Worm (Caenorhabditis elegans) whole organism, young adult: ENCODE results near the gene tmbi-4.

Source experiments
- D2030.7 ChIP-seq: fragments of 200-800 bp; sonication (Bioruptor generic); IDR thresholded peaks from 2 replicates; pipeline ENCODE4 v1.3.6; 2022; ENCODE audit warnings: missing genetic modification reagents, missing genetic modification characterization, missing compliant biosample characterization
- F23B12.7 ChIP-seq: sonication (generic microtip); optimal IDR thresholded peaks from 2 replicates; lab custom pipeline; 2017; ENCODE audit warnings: missing genetic modification characterization, mild to moderate bottlenecking, missing compliant biosample characterization, antibody characterized with exemption, moderate library complexity; ENCODE audit not compliant: insufficient read depth
- T26A5.8 ChIP-seq: sonication (generic microtip); optimal IDR thresholded peaks from 2 replicates; lab custom pipeline; 2016; ENCODE audit warnings: missing genetic modification characterization, missing compliant biosample characterization
- Y67H2A.10 ChIP-seq: fragments of 200-800 bp; sonication (Bioruptor generic); conservative IDR thresholded peaks from 2 replicates; pipeline ENCODE4 v1.3.6; 2022; ENCODE audit warnings: missing genetic modification reagents, missing genetic modification characterization, missing compliant biosample characterization
- Y79H2A.3 ChIP-seq: fragments of 200-800 bp; sonication (Bioruptor generic); conservative IDR thresholded peaks from 2 replicates; pipeline ENCODE4 v1.3.6; 2022; ENCODE audit warnings: missing genetic modification reagents, missing genetic modification characterization, missing compliant biosample characterization
- ZK185.1 ChIP-seq: sonication (generic microtip); optimal IDR thresholded peaks from 2 replicates; lab custom pipeline; 2016; ENCODE audit warnings: mild to moderate bottlenecking, missing genetic modification characterization, missing compliant biosample characterization; ENCODE audit not compliant: poor library complexity, severe bottlenecking
- akir-1 ChIP-seq: fragments of 200-800 bp; sonication (Bioruptor generic); optimal IDR thresholded peaks from 2 replicates; lab custom pipeline; 2018; ENCODE audit warnings: mild to moderate bottlenecking, missing genetic modification characterization, moderate library complexity, missing compliant biosample characterization
- athp-1 ChIP-seq: sonication (generic microtip); optimal IDR thresholded peaks from 2 replicates; lab custom pipeline; 2017; ENCODE audit warnings: mild to moderate bottlenecking, missing genetic modification characterization, missing compliant biosample characterization
- ceh-40 ChIP-seq: fragments of 200-800 bp; sonication (Bioruptor generic); IDR thresholded peaks from 2 replicates; pipeline ENCODE4 v1.3.6; 2022; ENCODE audit warnings: missing genetic modification characterization, missing compliant biosample characterization
- ceh-58 ChIP-seq: fragments of 200-800 bp; sonication (Bioruptor generic); IDR thresholded peaks from 2 replicates; pipeline ENCODE4 v1.3.6; 2022; ENCODE audit warnings: missing genetic modification characterization, missing compliant biosample characterization
- ceh-79 ChIP-seq: sonication (generic microtip); optimal IDR thresholded peaks from 2 replicates; lab custom pipeline; 2017; ENCODE audit warnings: mild to moderate bottlenecking, missing genetic modification characterization, missing compliant biosample characterization
- chd-7 ChIP-seq: sonication (generic microtip); optimal IDR thresholded peaks from 2 replicates; lab custom pipeline; 2016; ENCODE audit warnings: mild to moderate bottlenecking, missing genetic modification characterization, moderate library complexity, missing compliant biosample characterization
- die-1 ChIP-seq: sonication (generic microtip); optimal IDR thresholded peaks from 2 replicates; lab custom pipeline; 2016; ENCODE audit warnings: missing genotype, mild to moderate bottlenecking, missing genetic modification characterization, missing compliant biosample characterization
- dpl-1 ChIP-seq: fragments of 150-350 bp; optimal IDR thresholded peaks from 2 replicates; lab custom pipeline; 2014; ENCODE audit warnings: missing biosample characterization, missing genetic modification reagents, missing genetic modification characterization
- egl-44 ChIP-seq: fragments of 200-800 bp; sonication (Bioruptor generic); IDR thresholded peaks from 2 replicates; pipeline ENCODE4 v1.3.6; 2022; ENCODE audit warnings: missing genetic modification reagents, missing genetic modification characterization, missing compliant biosample characterization
- ets-4 ChIP-seq: fragments of 200-800 bp; sonication (Bioruptor generic); optimal IDR thresholded peaks from 2 replicates; lab custom pipeline; 2018; ENCODE audit warnings: mild to moderate bottlenecking, missing genetic modification characterization, missing compliant biosample characterization
- him-1 ChIP-seq: sonication (generic microtip); optimal IDR thresholded peaks from 2 replicates; lab custom pipeline; 2016; ENCODE audit warnings: missing genotype, missing genetic modification reagents, missing genetic modification characterization, missing compliant biosample characterization
- hmg-20 ChIP-seq: fragments of 200-800 bp; sonication (Bioruptor generic); IDR thresholded peaks from 2 replicates; pipeline ENCODE4 v1.3.6; 2022; ENCODE audit warnings: missing genetic modification reagents, missing genetic modification characterization, missing compliant biosample characterization
- hrde-1 ChIP-seq: sonication (generic microtip); optimal IDR thresholded peaks from 2 replicates; lab custom pipeline; 2016; ENCODE audit warnings: missing genetic modification characterization, mild to moderate bottlenecking, missing compliant biosample characterization, moderate library complexity, missing genotype, missing genetic modification reagents, borderline replicate concordance
- lag-1 ChIP-seq: fragments of 200-800 bp; sonication (Bioruptor generic); IDR thresholded peaks from 2 replicates; pipeline ENCODE4 v1.3.6; 2022; ENCODE audit warnings: missing genetic modification reagents, missing genetic modification characterization, missing compliant biosample characterization
- let-526 ChIP-seq: fragments of 200-800 bp; sonication (Bioruptor generic); IDR thresholded peaks from 2 replicates; pipeline ENCODE4 v1.3.6; 2022; ENCODE audit warnings: missing genetic modification reagents, missing genetic modification characterization, missing compliant biosample characterization
- lin-26 ChIP-seq: fragments of 200-800 bp; sonication (Bioruptor generic); IDR thresholded peaks from 2 replicates; pipeline ENCODE4 v1.3.6; 2022; ENCODE audit warnings: missing genetic modification reagents, missing genetic modification characterization, missing compliant biosample characterization
- lin-54 ChIP-seq: fragments of 200-800 bp; sonication (Bioruptor generic); optimal IDR thresholded peaks from 2 replicates; lab custom pipeline; 2018; ENCODE audit warnings: mild to moderate bottlenecking, missing genetic modification characterization, missing compliant biosample characterization
- lir-1 ChIP-seq: fragments of 200-800 bp; sonication (Bioruptor generic); conservative IDR thresholded peaks from 2 replicates; pipeline ENCODE4 v1.3.6; 2022; ENCODE audit warnings: missing genetic modification reagents, missing genetic modification characterization, missing compliant biosample characterization
- lsl-1 ChIP-seq: fragments of 200-800 bp; sonication (Bioruptor generic); optimal IDR thresholded peaks from 2 replicates; lab custom pipeline; 2018; ENCODE audit warnings: mild to moderate bottlenecking, missing genetic modification characterization, moderate library complexity, missing compliant biosample characterization
- lsy-27 ChIP-seq: sonication (generic microtip); optimal IDR thresholded peaks from 2 replicates; lab custom pipeline; 2017; ENCODE audit warnings: missing genetic modification characterization, mild to moderate bottlenecking, missing compliant biosample characterization, antibody characterized with exemption, missing genotype, borderline replicate concordance; ENCODE audit not compliant: insufficient read depth
- madf-10 ChIP-seq: sonication (generic microtip); optimal IDR thresholded peaks from 2 replicates; lab custom pipeline; 2016; ENCODE audit warnings: mild to moderate bottlenecking, missing genetic modification characterization, missing compliant biosample characterization
- mes-4 ChIP-seq: sonication (generic microtip); optimal IDR thresholded peaks from 2 replicates; lab custom pipeline; 2016; ENCODE audit warnings: missing genotype, missing genetic modification characterization, missing compliant biosample characterization
- mxl-1 ChIP-seq: sonication (generic microtip); optimal IDR thresholded peaks from 2 replicates; lab custom pipeline; 2016; ENCODE audit warnings: missing genetic modification characterization, missing compliant biosample characterization
- nfya-2 ChIP-seq: fragments of 200-800 bp; sonication (Bioruptor generic); IDR thresholded peaks from 2 replicates; pipeline ENCODE4 v1.3.6; 2022; ENCODE audit warnings: missing genetic modification reagents, missing genetic modification characterization, missing compliant biosample characterization
- nfyb-1 ChIP-seq: fragments of 200-800 bp; sonication (Bioruptor generic); IDR thresholded peaks from 2 replicates; pipeline ENCODE4 v1.3.6; 2022; ENCODE audit warnings: missing genetic modification reagents, missing genetic modification characterization, missing compliant biosample characterization
- nhr-120 ChIP-seq: fragments of 200-800 bp; sonication (Bioruptor generic); IDR thresholded peaks from 2 replicates; pipeline ENCODE4 v1.3.6; 2022; ENCODE audit warnings: missing genetic modification characterization, missing compliant biosample characterization
- nhr-90 ChIP-seq: sonication (generic microtip); optimal IDR thresholded peaks from 2 replicates; lab custom pipeline; 2016; ENCODE audit warnings: missing genotype, mild to moderate bottlenecking, missing genetic modification characterization, missing compliant biosample characterization
- repo-1 ChIP-seq: sonication (generic microtip); optimal IDR thresholded peaks from 2 replicates; lab custom pipeline; 2017; ENCODE audit warnings: mild to moderate bottlenecking, missing genetic modification characterization, missing compliant biosample characterization
- snpc-1.3 ChIP-seq: sonication (generic microtip); optimal IDR thresholded peaks from 2 replicates; lab custom pipeline; 2017; ENCODE audit warnings: missing genetic modification characterization, mild to moderate bottlenecking, missing compliant biosample characterization, antibody characterized with exemption, moderate library complexity, missing genotype, missing genetic modification reagents; ENCODE audit not compliant: insufficient read depth
- snpc-4 ChIP-seq, 5 experiments: fragments of 150-350 bp in 1 of 5; sonication (generic microtip) in 4 of 5; optimal IDR thresholded peaks; 2 replicates each; lab custom pipeline; 2014 to 2018; ENCODE audit warnings: missing genetic modification characterization in 5 of 5, missing biosample characterization in 3 of 5, antibody characterized with exemption in 2 of 5, mild to moderate bottlenecking in 2 of 5, missing compliant biosample characterization in 2 of 5, missing genotype in 2 of 5, moderate library complexity in 2 of 5, missing genetic modification reagents in 1 of 5
- somi-1 ChIP-seq: fragments of 200-800 bp; sonication (Bioruptor generic); optimal IDR thresholded peaks from 2 replicates; lab custom pipeline; 2018; ENCODE audit warnings: mild to moderate bottlenecking, missing genetic modification characterization, missing compliant biosample characterization
- unc-130 ChIP-seq: sonication (generic microtip); optimal IDR thresholded peaks from 2 replicates; lab custom pipeline; 2016; ENCODE audit warnings: missing genetic modification reagents, missing genetic modification characterization, missing compliant biosample characterization
- unc-62 ChIP-seq: fragments of 150-350 bp; optimal IDR thresholded peaks from 2 replicates; lab custom pipeline; 2014; ENCODE audit warnings: missing biosample characterization, missing genetic modification reagents, missing genetic modification characterization
- ztf-25 ChIP-seq: fragments of 200-800 bp; sonication (Bioruptor generic); IDR thresholded peaks from 2 replicates; pipeline ENCODE4 v1.3.6; 2022; ENCODE audit warnings: missing genetic modification reagents, missing genetic modification characterization, missing compliant biosample characterization
- ztf-28 ChIP-seq: fragments of 200-800 bp; sonication (Bioruptor generic); IDR thresholded peaks from 2 replicates; pipeline ENCODE4 v1.3.6; 2022; ENCODE audit warnings: missing genetic modification reagents, missing genetic modification characterization, missing compliant biosample characterization
- ztf-6 ChIP-seq: fragments of 200-800 bp; sonication (Bioruptor generic); IDR thresholded peaks from 2 replicates; pipeline ENCODE4 v1.3.6; 2022; ENCODE audit warnings: missing genetic modification reagents, missing genetic modification characterization, missing compliant biosample characterization

The tmbi-4 gene

DNA sequence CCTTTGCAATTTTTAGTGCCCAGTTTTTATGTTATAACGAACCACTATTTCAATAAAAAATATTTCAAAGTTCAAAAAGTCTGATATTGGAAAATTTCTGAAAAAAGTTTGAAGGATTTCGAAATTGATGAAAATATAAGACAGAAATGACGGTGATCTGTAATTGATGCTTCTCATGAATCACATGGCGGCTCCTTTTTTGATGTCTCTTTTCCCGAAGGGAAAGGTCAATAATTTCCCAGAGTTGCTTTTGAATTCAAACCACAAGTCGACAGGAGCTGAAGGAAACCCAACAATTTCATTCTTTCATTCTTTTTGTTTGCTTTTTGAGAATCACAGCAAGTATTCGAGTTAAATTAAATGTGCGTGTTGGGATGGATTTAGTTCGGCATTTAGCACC is 21.8 kb downstream of the tmbi-4 start, which contains the start of gene B0563.18:
Gene B0563.18, plus strand, starts transcription at position 301 of the 400 bp plus-strand sequence.
- TF ChIP-seq lag-1 (no peak), F23B12.7 (no peak), nfyb-1 (GFP tag; lab: Robert Waterston, UW) (no peak), mes-4 (tag; lab: Kevin White, UChicago) (no peak), egl-44 (GFP tag; lab: Robert Waterston, UW) (no peak), lin-26 (GFP tag; lab: Robert Waterston, UW) (no peak), lsy-27 (tag; lab: Kevin White, UChicago) (no peak), lin-54 (no peak), D2030.7 (GFP tag; lab: Robert Waterston, UW) (no peak), dpl-1 (GFP tag; lab: Kevin White, UChicago) (no peak), Y79H2A.3 (GFP tag; lab: Robert Waterston, UW) (no peak), nhr-120 (no peak), die-1 (tag; lab: Kevin White, UChicago) (no peak), ztf-6 (no peak), T26A5.8 (tag; lab: Kevin White, UChicago) (no peak), chd-7 (tag; lab: Kevin White, UChicago) (no peak), ztf-28 (no peak), ceh-40 (GFP tag; lab: Robert Waterston, UW) (no peak), hmg-20 (no peak)

DNA sequence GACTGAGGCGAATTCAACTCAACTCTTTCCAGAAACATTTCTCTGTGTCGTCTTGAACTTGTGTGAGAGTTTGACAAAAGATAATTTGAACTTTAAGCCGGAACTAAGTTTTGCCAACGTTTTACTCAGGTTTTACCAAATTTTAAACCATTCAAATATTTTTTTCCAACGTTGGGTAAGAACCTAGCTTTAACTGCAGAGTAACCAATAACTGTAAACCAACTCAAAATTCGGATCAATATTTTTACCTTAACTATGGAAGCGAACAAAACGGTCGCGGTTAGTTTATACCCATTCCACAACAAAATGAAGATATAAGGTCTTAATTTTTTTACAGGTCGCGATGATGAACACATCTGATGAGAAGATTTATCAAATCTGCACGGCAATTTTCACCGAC is 22.2 kb downstream of the tmbi-4 start:
- TF ChIP-seq snpc-1.3: no peak
- TF ChIP-seq snpc-4 (GFP tag; optimal IDR thresholded peaks at IDR 0.05; lab: Kevin White, UChicago): no peak
- TF ChIP-seq snpc-4 (tag; optimal IDR thresholded peaks at IDR 0.05; lab: Kevin White, UChicago): no peak
- no peak for TF ChIP-seq akir-1 (GFP tag; lab: Kevin White, UChicago)
- TF ChIP-seq somi-1 (GFP tag; lab: Kevin White, UChicago): no peak
- TF ChIP-seq hrde-1: no peak
- TF ChIP-seq ztf-25: no peak

DNA sequence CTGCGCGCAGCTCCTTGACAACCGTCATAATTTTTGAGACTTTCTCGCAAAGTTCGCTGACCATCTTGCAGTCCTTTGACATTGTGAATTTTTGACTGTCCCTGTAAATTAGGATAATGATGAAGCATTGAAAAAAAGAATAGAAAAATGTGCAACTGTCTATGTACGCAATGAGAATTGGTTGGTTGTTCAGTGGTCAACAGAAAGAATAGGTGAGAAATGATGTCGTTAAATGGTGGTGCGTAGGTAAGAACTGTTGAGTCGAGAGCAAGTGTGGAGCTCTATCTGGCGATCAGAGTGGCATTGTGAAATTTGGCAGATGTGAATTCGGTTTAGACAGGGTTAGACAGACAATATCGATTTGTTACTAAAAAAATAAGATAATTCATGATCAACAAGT is 23.9 kb downstream of the tmbi-4 start, which contains the start of gene B0563.8:
Gene B0563.8, minus strand, starts transcription at position 101 of the 400 bp plus-strand sequence.
- TF ChIP-seq let-526 (GFP tag; lab: Robert Waterston, UW) (no peak), Y79H2A.3 (GFP tag; lab: Robert Waterston, UW) (no peak), ceh-79 (no peak), ceh-58 (GFP tag; lab: Robert Waterston, UW) (no peak), repo-1 (tag; lab: Kevin White, UChicago) (no peak), mes-4 (tag; lab: Kevin White, UChicago) (no peak), nfya-2 (GFP tag; lab: Robert Waterston, UW) (no peak)

- TF ChIP-seq ets-4 (no peak), nhr-90 (no peak), mes-4 (tag; lab: Kevin White, UChicago) (no peak), ZK185.1 (tag; lab: Kevin White, UChicago) (no peak), him-1 (tag; lab: Kevin White, UChicago) (no peak), Y67H2A.10 (no peak), lir-1 (GFP tag; lab: Robert Waterston, UW) (no peak), unc-62 (no peak), lsl-1 (GFP tag; lab: Kevin White, UChicago) (no peak), unc-130 (GFP tag; lab: Kevin White, UChicago) (no peak), madf-10 (no peak), athp-1 (tag; lab: Kevin White, UChicago) (no peak), mxl-1 (no peak), dpl-1 (GFP tag; lab: Kevin White, UChicago) (no peak)
- TF ChIP-seq, all 124 proteins: peak for 0
These were observed 30.3 kb downstream of the tmbi-4 start, which contains the start of gene Y81B9A.4 for ce11 chrX:9180823-9181222. Gene Y81B9A.4, minus strand, starts transcription at chrX:9180923.
